Fruit fly (Drosophila melanogaster) whole organism, embryonic: ENCODE data around the gene fz3.

Experiments
- B-H1 ChIP-seq: fragments of 200-800 bp; sonication (Bioruptor generic); IDR thresholded peaks from 3 replicates; pipeline ENCODE4 v1.3.6; 2022; ENCODE audit warnings: missing biosample characterization, missing genetic modification characterization
- BtbVII ChIP-seq: fragments of 200-800 bp; sonication (Bioruptor generic); optimal IDR thresholded peaks from 3 replicates; lab custom pipeline; 2017; ENCODE audit warnings: missing biosample characterization, mild to moderate bottlenecking, missing genetic modification characterization
- CG10565 ChIP-seq: fragments of 200-800 bp; sonication (Bioruptor generic); optimal IDR thresholded peaks from 3 replicates; lab custom pipeline; 2016; ENCODE audit warnings: missing biosample characterization, mild to moderate bottlenecking, missing genetic modification characterization
- CG10654 ChIP-seq: fragments of 200-800 bp; sonication (Bioruptor generic); optimal IDR thresholded peaks from 2 replicates; lab custom pipeline; 2016; ENCODE audit warnings: missing biosample characterization, missing genetic modification characterization
- CG11504 ChIP-seq: fragments of 200-800 bp; sonication (Bioruptor generic); optimal IDR thresholded peaks from 3 replicates; lab custom pipeline; 2019; ENCODE audit warnings: missing biosample characterization, mild to moderate bottlenecking, missing genetic modification characterization, moderate library complexity
- CG11723 ChIP-seq: fragments of 200-800 bp; sonication (Bioruptor generic); optimal IDR thresholded peaks from 2 replicates; lab custom pipeline; 2017; ENCODE audit warnings: missing biosample characterization, mild to moderate bottlenecking, missing genetic modification characterization
- CG13424 ChIP-seq: fragments of 200-800 bp; sonication (Bioruptor generic); optimal IDR thresholded peaks from 2 replicates; lab custom pipeline; 2019; ENCODE audit warnings: missing biosample characterization, mild to moderate bottlenecking, missing genetic modification characterization, moderate library complexity
- CG15479 ChIP-seq: fragments of 200-800 bp; sonication (Bioruptor generic); optimal IDR thresholded peaks from 3 replicates; lab custom pipeline; 2019; ENCODE audit warnings: missing biosample characterization, mild to moderate bottlenecking, missing genetic modification characterization, moderate library complexity
- CG1602 ChIP-seq: fragments of 200-800 bp; sonication (Bioruptor generic); optimal IDR thresholded peaks from 3 replicates; lab custom pipeline; 2016; ENCODE audit warnings: missing biosample characterization, missing genetic modification characterization
- CG16779 ChIP-seq: fragments of 200-800 bp; sonication (Bioruptor generic); IDR thresholded peaks from 2 replicates; pipeline ENCODE4 v1.3.6; 2022; ENCODE audit warnings: missing biosample characterization, missing genetic modification characterization
- CG17912 ChIP-seq: fragments of 200-800 bp; sonication (Bioruptor generic); optimal IDR thresholded peaks from 2 replicates; lab custom pipeline; 2018; ENCODE audit warnings: missing biosample characterization, mild to moderate bottlenecking, missing genetic modification characterization
- CG1792 ChIP-seq: fragments of 200-800 bp; sonication (Bioruptor generic); optimal IDR thresholded peaks from 2 replicates; lab custom pipeline; 2016; ENCODE audit warnings: missing biosample characterization, missing genetic modification characterization
- CG2199 ChIP-seq: fragments of 200-800 bp; sonication (Bioruptor generic); IDR thresholded peaks from 3 replicates; pipeline ENCODE4 v1.3.6; 2022; ENCODE audit warnings: missing biosample characterization, missing genetic modification characterization
- CG31365 ChIP-seq: fragments of 200-800 bp; sonication (Bioruptor generic); optimal IDR thresholded peaks from 2 replicates; lab custom pipeline; 2018; ENCODE audit warnings: missing biosample characterization, mild to moderate bottlenecking, missing genetic modification characterization
- CG3163 ChIP-seq: fragments of 200-800 bp; sonication (Bioruptor generic); optimal IDR thresholded peaks from 3 replicates; lab custom pipeline; 2016; ENCODE audit warnings: missing biosample characterization, missing genetic modification characterization
- CG33557 ChIP-seq: fragments of 200-800 bp; sonication (Bioruptor generic); optimal IDR thresholded peaks from 2 replicates; lab custom pipeline; 2019; ENCODE audit warnings: missing biosample characterization, mild to moderate bottlenecking, missing genetic modification characterization, moderate library complexity
- CG4328 ChIP-seq: fragments of 200-800 bp; sonication (Bioruptor generic); optimal IDR thresholded peaks from 3 replicates; lab custom pipeline; 2017; ENCODE audit warnings: missing biosample characterization, missing genetic modification reagents, missing genetic modification characterization
- CG43689 ChIP-seq: fragments of 200-800 bp; sonication (Bioruptor generic); IDR thresholded peaks from 2 replicates; pipeline ENCODE4 v1.3.6; 2022; ENCODE audit warnings: missing biosample characterization, missing genetic modification characterization
- CG6654 ChIP-seq: fragments of 200-800 bp; sonication (Bioruptor generic); optimal IDR thresholded peaks from 2 replicates; lab custom pipeline; 2017; ENCODE audit warnings: missing biosample characterization, mild to moderate bottlenecking, missing genetic modification characterization
- CG7372 ChIP-seq: fragments of 200-800 bp; sonication (Bioruptor generic); IDR thresholded peaks from 2 replicates; pipeline ENCODE4 v1.3.6; 2022; ENCODE audit warnings: missing biosample characterization, missing genetic modification characterization
- CG8478 ChIP-seq: fragments of >200 bp; optimal IDR thresholded peaks from 2 replicates; lab custom pipeline; 2018
- CHES-1-like ChIP-seq: fragments of 200-800 bp; sonication (Bioruptor generic); optimal IDR thresholded peaks from 2 replicates; lab custom pipeline; 2016; ENCODE audit warnings: missing biosample characterization, missing genetic modification characterization
- CTCF ChIP-seq: fragments of 200-800 bp; sonication (Bioruptor generic); optimal IDR thresholded peaks from 2 replicates; lab custom pipeline; 2017; ENCODE audit warnings: missing biosample characterization, mild to moderate bottlenecking, missing genetic modification characterization, moderate library complexity
- D19B ChIP-seq: fragments of 200-800 bp; sonication (Bioruptor generic); optimal IDR thresholded peaks from 2 replicates; lab custom pipeline; 2017; ENCODE audit warnings: missing biosample characterization, mild to moderate bottlenecking, missing genetic modification characterization
- Deaf1 ChIP-seq: fragments of 200-800 bp; optimal IDR thresholded peaks from 3 replicates; lab custom pipeline; 2019; ENCODE audit warnings: missing biosample characterization, mild to moderate bottlenecking, missing genetic modification characterization, moderate library complexity
- Dfd ChIP-seq, 2 experiments: fragments of >200 bp; optimal IDR thresholded peaks; 2 replicates each; lab custom pipeline; 2017; ENCODE audit warnings: missing biosample characterization in 2 of 2, missing genetic modification characterization in 2 of 2
- HLH4C ChIP-seq: fragments of 200-800 bp; sonication (Bioruptor generic); IDR thresholded peaks from 3 replicates; pipeline ENCODE4 v1.3.6; 2022; ENCODE audit warnings: missing biosample characterization, missing genetic modification characterization; ENCODE audit not compliant: partially characterized antibody
- HLHmδ ChIP-seq: fragments of 200-800 bp; sonication (Bioruptor generic); optimal IDR thresholded peaks from 2 replicates; lab custom pipeline; 2018; ENCODE audit warnings: missing biosample characterization, mild to moderate bottlenecking, missing genetic modification characterization, moderate library complexity
- MBD-R2 ChIP-seq: fragments of 200-800 bp; sonication (Bioruptor generic); IDR thresholded peaks from 2 replicates; pipeline ENCODE4 v1.3.6; 2022; ENCODE audit warnings: missing biosample characterization, missing genetic modification characterization
- Mad ChIP-seq: fragments of 200-800 bp; sonication (Bioruptor generic); optimal IDR thresholded peaks from 2 replicates; lab custom pipeline; 2016; ENCODE audit warnings: missing biosample characterization, missing genetic modification characterization
- NC2α ChIP-seq: fragments of 200-800 bp; sonication (Bioruptor generic); optimal IDR thresholded peaks from 2 replicates; lab custom pipeline; 2016; ENCODE audit warnings: missing biosample characterization, missing genetic modification characterization
- Taf1 ChIP-seq: fragments of 200-800 bp; sonication (Bioruptor generic); IDR thresholded peaks from 2 replicates; pipeline ENCODE4 v1.3.6; 2022; ENCODE audit warnings: missing biosample characterization, missing genetic modification characterization
- Xrp1 ChIP-seq: fragments of 200-800 bp; sonication (Bioruptor generic); IDR thresholded peaks from 2 replicates; pipeline ENCODE4 v1.3.6; 2022; ENCODE audit warnings: missing biosample characterization, missing genetic modification characterization
- bsh ChIP-seq, 2 experiments: fragments of 200-800 bp; sonication (Bioruptor generic); optimal IDR thresholded peaks; 2 replicates each; lab custom pipeline; 2017 to 2018; ENCODE audit warnings: mild to moderate bottlenecking in 2 of 2, missing biosample characterization in 2 of 2, missing genetic modification characterization in 2 of 2, moderate library complexity in 1 of 2
- caup ChIP-seq: fragments of 200-800 bp; sonication (Bioruptor generic); optimal IDR thresholded peaks from 3 replicates; lab custom pipeline; 2017; ENCODE audit warnings: missing biosample characterization, mild to moderate bottlenecking, missing genetic modification characterization, moderate library complexity; ENCODE audit not compliant: severe bottlenecking
- crol ChIP-seq: fragments of 200-800 bp; sonication (Bioruptor generic); IDR thresholded peaks from 2 replicates; pipeline ENCODE4 v1.3.6; 2022; ENCODE audit warnings: missing biosample characterization, missing genetic modification characterization
- cwo ChIP-seq: fragments of 200-800 bp; sonication (Bioruptor generic); optimal IDR thresholded peaks from 3 replicates; lab custom pipeline; 2017; ENCODE audit warnings: missing biosample characterization, missing genetic modification characterization, mild to moderate bottlenecking, moderate library complexity, missing genetic modification reagents
- gem ChIP-seq: fragments of 200-800 bp; sonication (Bioruptor generic); optimal IDR thresholded peaks from 2 replicates; lab custom pipeline; 2019; ENCODE audit warnings: missing biosample characterization, mild to moderate bottlenecking, missing genetic modification characterization, moderate library complexity
- h ChIP-seq: fragments of >200 bp; optimal IDR thresholded peaks from 2 replicates; lab custom pipeline; 2017
- hbn ChIP-seq: fragments of 200-800 bp; sonication (Bioruptor generic); IDR thresholded peaks from 2 replicates; pipeline ENCODE4 v1.3.6; 2022; ENCODE audit warnings: missing biosample characterization, missing genetic modification characterization; ENCODE audit not compliant: partially characterized antibody
- hth ChIP-seq: fragments of >200 bp; optimal IDR thresholded peaks from 2 replicates; lab custom pipeline; 2017; ENCODE audit warnings: inconsistent platforms
- lab ChIP-seq: fragments of 200-800 bp; sonication (Bioruptor generic); optimal IDR thresholded peaks from 3 replicates; lab custom pipeline; 2017; ENCODE audit warnings: missing biosample characterization, missing genetic modification characterization, mild to moderate bottlenecking, moderate library complexity, missing genetic modification reagents
- lbe ChIP-seq: fragments of 200-800 bp; sonication (Bioruptor generic); optimal IDR thresholded peaks from 2 replicates; lab custom pipeline; 2016; ENCODE audit warnings: missing biosample characterization, mild to moderate bottlenecking, missing genetic modification characterization
- lov ChIP-seq, 2 experiments: fragments of 200-800 bp in 1 of 2; fragments of >200 bp in 1 of 2; sonication (Bioruptor generic) in 1 of 2; IDR thresholded peaks in 1 of 2; optimal IDR thresholded peaks in 1 of 2; 2 replicates in 1 of 2; 3 replicates in 1 of 2; pipeline versions ENCODE4 v1.3.6 to Lab custom; 2017 to 2022; ENCODE audit warnings: missing biosample characterization in 1 of 2, missing genetic modification characterization in 1 of 2
- pho ChIP-seq: fragments of 200-800 bp; sonication (Bioruptor generic); optimal IDR thresholded peaks from 2 replicates; lab custom pipeline; 2016; ENCODE audit warnings: missing biosample characterization, missing genetic modification characterization
- pnt ChIP-seq: fragments of 200-800 bp; sonication (Bioruptor generic); optimal IDR thresholded peaks from 3 replicates; lab custom pipeline; 2016; ENCODE audit warnings: missing biosample characterization, missing genetic modification characterization
- run ChIP-seq: fragments of 200-800 bp; sonication (Bioruptor generic); optimal IDR thresholded peaks from 3 replicates; lab custom pipeline; 2018; ENCODE audit warnings: missing biosample characterization, mild to moderate bottlenecking, missing genetic modification characterization
- schlank ChIP-seq: fragments of 200-800 bp; sonication (Bioruptor generic); optimal IDR thresholded peaks from 2 replicates; lab custom pipeline; 2018; ENCODE audit warnings: missing biosample characterization, mild to moderate bottlenecking, missing genetic modification characterization
- stc ChIP-seq: fragments of 200-800 bp; sonication (Bioruptor generic); IDR thresholded peaks from 2 replicates; pipeline ENCODE4 v1.3.6; 2022; ENCODE audit warnings: missing biosample characterization, missing genetic modification characterization
- trh ChIP-seq: fragments of 200-800 bp; sonication (Bioruptor generic); optimal IDR thresholded peaks from 2 replicates; lab custom pipeline; 2016; ENCODE audit warnings: missing biosample characterization, missing genetic modification characterization
- unc-4 ChIP-seq: fragments of 200-800 bp; sonication (Bioruptor generic); IDR thresholded peaks from 2 replicates; pipeline ENCODE4 v1.3.6; 2022; ENCODE audit warnings: missing biosample characterization, missing genetic modification characterization; ENCODE audit not compliant: partially characterized antibody

fz3 gene

dm6 chrX:765039-765508 is 4.7 kb upstream of the fz3 start, which contains the start of gene RpL22 (continued):
- TF ChIP-seq Deaf1 (tag; lab: Kevin White, UChicago) (peak; percentile 54), crol (GFP tag; lab: Robert Waterston, UW) (peak; percentile 19), CG1792 (GFP tag; lab: Kevin White, UChicago) (peak; percentile 87), CG8478 (lab: Kevin White, UChicago) (no peak), CTCF (GFP tag; lab: Kevin White, UChicago) (peak; percentile 79), CG3163 (GFP tag; lab: Kevin White, UChicago) (peak; percentile 84), CG33557 (GFP tag; lab: Kevin White, UChicago) (peak; percentile 67), CG16779 (GFP tag; lab: Robert Waterston, UW) (peak; percentile 70), h (lab: Kevin White, UChicago) (no peak), B-H1 (peak; percentile 67), lbe (GFP tag; lab: Kevin White, UChicago) (no peak), gem (peak; percentile 59), CG15479 (GFP tag; lab: Kevin White, UChicago) (no peak), Taf1 (GFP tag; lab: Robert Waterston, UW) (peak; percentile 46; the same call in 1 of the 2 replicates), CG2199 (GFP tag; lab: Robert Waterston, UW) (peak; percentile 89), unc-4 (peak; percentile 52; the same call in 1 of the 2 replicates), CG31365 (tag; lab: Kevin White, UChicago) (peak; percentile 83), schlank (tag; lab: Kevin White, UChicago) (peak; percentile 86), CG7372 (GFP tag; lab: Robert Waterston, UW) (peak; percentile 71), CG17912 (GFP tag; lab: Kevin White, UChicago) (peak; percentile 64), Mad (GFP tag; lab: Kevin White, UChicago) (peak; percentile 92), CG10565 (peak; percentile 52), CG1602 (GFP tag; lab: Kevin White, UChicago) (peak; percentile 44), cwo (GFP tag; lab: Kevin White, UChicago) (peak; percentile 79), hth (no peak), CG11504 (peak; percentile 81), stc (peak; percentile 86), caup (GFP tag; lab: Kevin White, UChicago) (peak; percentile 97), CG11723 (GFP tag; lab: Kevin White, UChicago) (peak; percentile 80), Xrp1 (GFP tag; lab: Robert Waterston, UW) (peak; percentile 61), CG4328 (GFP tag; lab: Kevin White, UChicago) (peak; percentile 85), CG10654 (GFP tag; lab: Kevin White, UChicago) (peak; percentile 84), BtbVII (peak; percentile 91), Dfd (GFP tag; optimal IDR thresholded peaks at IDR 0.05; lab: Kevin White, UChicago) (no peak), lab (peak; percentile 97), HLHmδ (peak; percentile 98), trh (peak; percentile 54), D19B (GFP tag; lab: Kevin White, UChicago) (peak; percentile 69), pho (GFP tag; lab: Kevin White, UChicago) (peak; percentile 90), CG13424 (tag; lab: Kevin White, UChicago) (peak; percentile 61), MBD-R2 (GFP tag; lab: Robert Waterston, UW) (peak; percentile 92), CG43689 (GFP tag; lab: Robert Waterston, UW) (peak; percentile 85), hbn (GFP tag; lab: Robert Waterston, UW) (no peak), NC2α (GFP tag; lab: Kevin White, UChicago) (peak; percentile 86), CG6654 (GFP tag; lab: Kevin White, UChicago) (peak; percentile 75), lov (optimal IDR thresholded peaks at IDR 0.05; lab: Kevin White, UChicago) (no peak), lov (GFP tag; IDR thresholded peaks at IDR 0.05; lab: Robert Waterston, UW) (peak; percentile 93), pnt (GFP tag; lab: Kevin White, UChicago) (peak; percentile 68), HLH4C (GFP tag; lab: Robert Waterston, UW) (peak; percentile 37; the same call in 1 of the 3 replicates), run (tag; lab: Kevin White, UChicago) (peak; percentile 72), bsh (GFP tag; optimal IDR thresholded peaks at IDR 0.05; lab: Kevin White, UChicago) (peak; percentile 37 to 75), CHES-1-like (peak; percentile 92)
